Worm (Caenorhabditis elegans): Measurements from ENCODE around the gene srg-15.

The srg-15 gene

DNA sequence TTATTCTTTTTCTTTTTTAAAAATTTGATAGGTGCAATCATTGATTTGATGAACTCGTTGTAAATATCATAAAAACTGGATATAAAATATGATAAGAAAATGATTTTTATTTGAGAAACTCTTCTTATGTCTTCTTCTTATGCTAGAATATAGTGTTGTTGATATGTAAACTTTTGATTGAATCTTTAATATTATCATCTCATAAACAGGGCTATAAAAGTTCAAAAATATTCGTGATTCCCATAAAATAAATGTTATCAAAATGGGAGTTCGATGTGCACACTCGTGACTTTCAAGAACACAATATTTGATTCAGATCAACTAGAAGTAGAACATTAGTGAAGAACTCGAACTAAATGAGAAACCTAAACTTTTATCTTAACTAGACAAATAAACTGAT lies 28.7 kb upstream of the srg-15 start:
- TF ChIP-seq lsy-2 (tag; optimal IDR thresholded peaks at IDR 0.05) = no peak
- no peak for TF ChIP-seq ama-1 (optimal IDR thresholded peaks at IDR 0.05)
- TF ChIP-seq crh-2 (tag; optimal IDR thresholded peaks at IDR 0.05) = peak; percentile 35
- no peak for TF ChIP-seq unc-62 (GFP tag; optimal IDR thresholded peaks at IDR 0.05)
- peak; percentile 10 for TF ChIP-seq lin-13 (GFP tag; optimal IDR thresholded peaks at IDR 0.05)
- no peak for TF ChIP-seq ztf-1 (GFP tag; conservative IDR thresholded peaks at IDR 0.05)
- TF ChIP-seq elt-1 (tag; optimal IDR thresholded peaks at IDR 0.05) = no peak
- TF ChIP-seq R02D3.7 (tag; optimal IDR thresholded peaks at IDR 0.05) = no peak
- TF ChIP-seq nhr-21 (tag; optimal IDR thresholded peaks at IDR 0.05) = no peak
- no peak for TF ChIP-seq blmp-1 (tag; optimal IDR thresholded peaks at IDR 0.05; ENCODE audit: insufficient read depth)
- no peak for TF ChIP-seq Y55F3AM.14 (GFP tag; optimal IDR thresholded peaks at IDR 0.05)
- TF ChIP-seq ztf-4 (tag; optimal IDR thresholded peaks at IDR 0.05) = peak; percentile 3
- no peak for TF ChIP-seq fos-1 (tag; optimal IDR thresholded peaks at IDR 0.05)
- TF ChIP-seq nhr-237 (tag; optimal IDR thresholded peaks at IDR 0.05) = no peak
- TF ChIP-seq C34F6.9 (tag; optimal IDR thresholded peaks at IDR 0.05) = no peak
- no peak for TF ChIP-seq egl-27 (tag; optimal IDR thresholded peaks at IDR 0.05)
- TF ChIP-seq mab-5 (tag; optimal IDR thresholded peaks at IDR 0.05) = no peak
- TF ChIP-seq nhr-12 (tag; optimal IDR thresholded peaks at IDR 0.05) = no peak
- no peak for TF ChIP-seq nhr-10 (tag; optimal IDR thresholded peaks at IDR 0.05)
- TF ChIP-seq zag-1 (tag; optimal IDR thresholded peaks at IDR 0.05) = no peak
- TF ChIP-seq dmd-4 (tag; optimal IDR thresholded peaks at IDR 0.05) = no peak
- TF ChIP-seq alr-1 (tag; optimal IDR thresholded peaks at IDR 0.05) = no peak
- TF ChIP-seq elt-3 (tag; optimal IDR thresholded peaks at IDR 0.05) = no peak
- TF ChIP-seq ceh-82 (tag; optimal IDR thresholded peaks at IDR 0.05) = no peak
- TF ChIP-seq mbf-1 (tag; optimal IDR thresholded peaks at IDR 0.05) = no peak
- TF ChIP-seq mdl-1 (tag; optimal IDR thresholded peaks at IDR 0.05) = no peak
- no peak for TF ChIP-seq nhr-129 (tag; optimal IDR thresholded peaks at IDR 0.05)
- no peak for TF ChIP-seq lin-39 (tag; optimal IDR thresholded peaks at IDR 0.05)
- peak; percentile 73 for TF ChIP-seq sma-9 (GFP tag; optimal IDR thresholded peaks at IDR 0.05)
- TF ChIP-seq sma-9 (tag; optimal IDR thresholded peaks at IDR 0.05) = no peak
- TF ChIP-seq peb-1 (tag; optimal IDR thresholded peaks at IDR 0.05) = no peak
- no peak for TF ChIP-seq sma-3 (GFP tag; optimal IDR thresholded peaks at IDR 0.05)
- TF ChIP-seq unc-55 (GFP tag; optimal IDR thresholded peaks at IDR 0.05) = no peak
- no peak for TF ChIP-seq ZK546.5 (tag; optimal IDR thresholded peaks at IDR 0.05)
- no peak for TF ChIP-seq gmeb-1 (tag; optimal IDR thresholded peaks at IDR 0.05)

DNA sequence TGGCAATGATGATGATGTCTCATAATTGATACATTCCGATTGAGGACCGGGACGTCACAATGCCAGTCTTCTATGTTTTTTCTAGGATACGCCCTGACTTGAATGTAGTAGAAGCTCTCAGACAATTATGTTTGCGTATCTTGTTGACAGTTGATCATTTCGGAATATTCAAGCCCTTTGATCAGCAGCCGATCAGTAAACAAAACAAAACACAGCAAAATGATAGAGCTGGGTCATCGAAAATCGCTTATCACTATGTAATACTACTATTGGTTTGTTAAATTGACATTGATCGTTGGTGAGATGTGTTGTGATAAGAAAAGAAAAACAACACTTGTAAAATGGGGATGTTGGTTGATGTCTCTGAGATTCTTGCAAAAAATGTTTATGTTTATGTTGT lies 28.0 kb upstream of the srg-15 start:
- TF ChIP-seq alr-1 (tag; optimal IDR thresholded peaks at IDR 0.05) (no peak), nhr-12 (tag; optimal IDR thresholded peaks at IDR 0.05) (no peak), C34F6.9 (tag; optimal IDR thresholded peaks at IDR 0.05) (no peak), peb-1 (tag; optimal IDR thresholded peaks at IDR 0.05) (no peak), lin-11 (tag; optimal IDR thresholded peaks at IDR 0.05) (no peak), ZK546.5 (tag; optimal IDR thresholded peaks at IDR 0.05) (no peak), Y55F3AM.14 (GFP tag; optimal IDR thresholded peaks at IDR 0.05) (no peak), zag-1 (tag; optimal IDR thresholded peaks at IDR 0.05) (no peak), elt-3 (tag; optimal IDR thresholded peaks at IDR 0.05) (no peak), unc-55 (GFP tag; optimal IDR thresholded peaks at IDR 0.05) (no peak), nhr-21 (tag; optimal IDR thresholded peaks at IDR 0.05) (no peak), nhr-6 (tag; optimal IDR thresholded peaks at IDR 0.05) (no peak), nhr-25 (tag; optimal IDR thresholded peaks at IDR 0.05) (no peak), unc-39 (tag; optimal IDR thresholded peaks at IDR 0.05) (no peak), nhr-237 (tag; optimal IDR thresholded peaks at IDR 0.05) (no peak), sem-4 (tag; optimal IDR thresholded peaks at IDR 0.05) (no peak), ceh-82 (tag; optimal IDR thresholded peaks at IDR 0.05) (no peak)

DNA sequence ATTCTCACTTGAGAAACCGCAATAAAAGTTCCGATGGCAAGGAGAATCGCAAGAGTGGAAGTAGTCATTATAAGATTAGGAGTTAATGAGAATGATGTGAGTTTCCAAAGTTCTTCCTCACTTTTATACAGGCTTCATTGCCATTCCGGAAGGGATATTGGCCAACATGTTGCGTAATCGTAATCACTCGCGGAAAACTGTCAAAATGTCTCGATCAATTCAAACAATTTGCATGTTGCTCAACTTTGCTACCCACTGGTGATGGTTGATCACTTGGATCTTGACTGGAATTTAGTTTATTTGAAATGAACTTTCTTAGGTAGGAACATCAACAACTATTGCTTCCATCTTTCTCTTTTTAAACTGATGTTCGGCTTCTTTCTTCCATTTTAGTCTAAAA lies 27.2 kb upstream of the srg-15 start, which contains the start of gene idpb-4:
idpb-4 (minus strand) TSS at position 101 of the 400 bp plus-strand sequence.
- TF ChIP-seq gmeb-1 (tag; optimal IDR thresholded peaks at IDR 0.05) = no peak
- no peak for TF ChIP-seq skn-1 (tag; optimal IDR thresholded peaks at IDR 0.05)
- TF ChIP-seq nhr-77 (tag; optimal IDR thresholded peaks at IDR 0.05) = no peak
- TF ChIP-seq crh-2 (tag; optimal IDR thresholded peaks at IDR 0.05) = no peak
- no peak for TF ChIP-seq ama-1 (optimal IDR thresholded peaks at IDR 0.05)
- no peak for TF ChIP-seq nhr-129 (tag; optimal IDR thresholded peaks at IDR 0.05)
- TF ChIP-seq C34F6.9 (tag; optimal IDR thresholded peaks at IDR 0.05) = no peak
- TF ChIP-seq blmp-1 (tag; optimal IDR thresholded peaks at IDR 0.05; ENCODE audit: insufficient read depth) = no peak
- TF ChIP-seq lin-39 (tag; optimal IDR thresholded peaks at IDR 0.05) = no peak
- no peak for TF ChIP-seq fos-1 (tag; optimal IDR thresholded peaks at IDR 0.05)
- TF ChIP-seq ZK546.5 (tag; optimal IDR thresholded peaks at IDR 0.05) = no peak
- no peak for TF ChIP-seq sma-9 (GFP tag; optimal IDR thresholded peaks at IDR 0.05)
- TF ChIP-seq sma-9 (tag; optimal IDR thresholded peaks at IDR 0.05) = no peak
- TF ChIP-seq nhr-237 (tag; optimal IDR thresholded peaks at IDR 0.05) = no peak
- TF ChIP-seq nhr-6 (tag; optimal IDR thresholded peaks at IDR 0.05) = no peak
- TF ChIP-seq egl-27 (tag; optimal IDR thresholded peaks at IDR 0.05) = no peak
- no peak for TF ChIP-seq elt-3 (tag; optimal IDR thresholded peaks at IDR 0.05)
- TF ChIP-seq unc-39 (tag; optimal IDR thresholded peaks at IDR 0.05) = no peak
- no peak for TF ChIP-seq unc-62 (GFP tag; optimal IDR thresholded peaks at IDR 0.05)
- TF ChIP-seq snpc-4 (tag; optimal IDR thresholded peaks at IDR 0.05) = no peak
